Worm (Caenorhabditis elegans) whole organism, young adult: ENCODE results near the gene got-2.2.
A peak's percentile ranks its signal among the peaks of the same experiment; 100 is the strongest.

Source experiments
- B0035.1 ChIP-seq: sonication (generic microtip); optimal IDR thresholded peaks from 2 replicates; lab custom pipeline; 2016; ENCODE audit warnings: missing genetic modification characterization, mild to moderate bottlenecking, missing compliant biosample characterization, missing genotype, missing genetic modification reagents
- C17E4.6 ChIP-seq: fragments of 200-800 bp; sonication (Bioruptor generic); IDR thresholded peaks from 2 replicates; pipeline ENCODE4 v1.3.6; 2022; ENCODE audit warnings: missing genetic modification reagents, missing genetic modification characterization, missing compliant biosample characterization
- K11D2.4 ChIP-seq: fragments of 200-800 bp; sonication (Bioruptor generic); IDR thresholded peaks from 2 replicates; pipeline ENCODE4 v1.3.6; 2022; ENCODE audit warnings: missing genetic modification reagents, missing genetic modification characterization, missing compliant biosample characterization
- T07F8.4 ChIP-seq: sonication (generic microtip); optimal IDR thresholded peaks from 2 replicates; lab custom pipeline; 2016; ENCODE audit warnings: mild to moderate bottlenecking, missing genetic modification characterization, moderate library complexity, missing compliant biosample characterization
- T26A5.8 ChIP-seq: sonication (generic microtip); optimal IDR thresholded peaks from 2 replicates; lab custom pipeline; 2016; ENCODE audit warnings: missing genetic modification characterization, missing compliant biosample characterization
- Y53F4B.3 ChIP-seq: fragments of 200-800 bp; sonication (Bioruptor generic); IDR thresholded peaks from 2 replicates; pipeline ENCODE4 v1.3.6; 2022; ENCODE audit warnings: missing genetic modification reagents, missing genetic modification characterization, missing compliant biosample characterization
- Y95B8A.8 ChIP-seq: fragments of 200-800 bp; sonication (Bioruptor generic); IDR thresholded peaks from 2 replicates; pipeline ENCODE4 v1.3.6; 2022; ENCODE audit warnings: missing genetic modification reagents, missing genetic modification characterization, missing compliant biosample characterization
- akir-1 ChIP-seq: fragments of 200-800 bp; sonication (Bioruptor generic); optimal IDR thresholded peaks from 2 replicates; lab custom pipeline; 2018; ENCODE audit warnings: mild to moderate bottlenecking, missing genetic modification characterization, moderate library complexity, missing compliant biosample characterization
- athp-1 ChIP-seq: sonication (generic microtip); optimal IDR thresholded peaks from 2 replicates; lab custom pipeline; 2017; ENCODE audit warnings: mild to moderate bottlenecking, missing genetic modification characterization, missing compliant biosample characterization
- attf-6 ChIP-seq: fragments of 200-800 bp; sonication (Bioruptor generic); IDR thresholded peaks from 2 replicates; pipeline ENCODE4 v1.3.6; 2022; ENCODE audit warnings: missing genetic modification reagents, missing genetic modification characterization, missing compliant biosample characterization
- cebp-2 ChIP-seq: fragments of 200-800 bp; sonication (Bioruptor generic); IDR thresholded peaks from 2 replicates; pipeline ENCODE4 v1.3.6; 2022; ENCODE audit warnings: missing genetic modification characterization, missing compliant biosample characterization
- ceh-100 ChIP-seq: fragments of 200-800 bp; sonication (Bioruptor generic); IDR thresholded peaks from 2 replicates; pipeline ENCODE4 v1.3.6; 2022; ENCODE audit warnings: missing genetic modification reagents, missing genetic modification characterization, missing compliant biosample characterization
- dox-1 ChIP-seq: fragments of 200-800 bp; sonication (Bioruptor generic); IDR thresholded peaks from 2 replicates; pipeline ENCODE4 v1.3.6; 2022; ENCODE audit warnings: missing genetic modification reagents, missing genetic modification characterization, missing compliant biosample characterization
- dpff-1 ChIP-seq: sonication (generic microtip); optimal IDR thresholded peaks from 2 replicates; lab custom pipeline; 2017; ENCODE audit warnings: mild to moderate bottlenecking, missing genetic modification characterization, missing compliant biosample characterization
- egrh-3 ChIP-seq: fragments of 200-800 bp; sonication (Bioruptor generic); IDR thresholded peaks from 2 replicates; pipeline ENCODE4 v1.3.6; 2022; ENCODE audit warnings: missing genetic modification reagents, missing genetic modification characterization, missing compliant biosample characterization
- ets-4 ChIP-seq: fragments of 200-800 bp; sonication (Bioruptor generic); optimal IDR thresholded peaks from 2 replicates; lab custom pipeline; 2018; ENCODE audit warnings: mild to moderate bottlenecking, missing genetic modification characterization, missing compliant biosample characterization
- fkh-3 ChIP-seq: sonication (generic microtip); optimal IDR thresholded peaks from 2 replicates; lab custom pipeline; 2016; ENCODE audit warnings: mild to moderate bottlenecking, missing genetic modification characterization, missing compliant biosample characterization
- gei-17 ChIP-seq: fragments of 200-800 bp; sonication (Bioruptor generic); optimal IDR thresholded peaks from 2 replicates; lab custom pipeline; 2018; ENCODE audit warnings: mild to moderate bottlenecking, missing genetic modification characterization, missing compliant biosample characterization
- lin-26 ChIP-seq: fragments of 200-800 bp; sonication (Bioruptor generic); IDR thresholded peaks from 2 replicates; pipeline ENCODE4 v1.3.6; 2022; ENCODE audit warnings: missing genetic modification reagents, missing genetic modification characterization, missing compliant biosample characterization
- lin-40 ChIP-seq: sonication (generic microtip); optimal IDR thresholded peaks from 2 replicates; lab custom pipeline; 2016; ENCODE audit warnings: missing genetic modification characterization, mild to moderate bottlenecking, missing compliant biosample characterization, missing genotype, missing genetic modification reagents
- lir-1 ChIP-seq: fragments of 200-800 bp; sonication (Bioruptor generic); conservative IDR thresholded peaks from 2 replicates; pipeline ENCODE4 v1.3.6; 2022; ENCODE audit warnings: missing genetic modification reagents, missing genetic modification characterization, missing compliant biosample characterization
- madf-6 ChIP-seq: fragments of 200-800 bp; sonication (Bioruptor generic); IDR thresholded peaks from 2 replicates; pipeline ENCODE4 v1.3.6; 2022; ENCODE audit warnings: missing genetic modification reagents, missing genetic modification characterization, missing compliant biosample characterization
- mcd-1 ChIP-seq: fragments of 200-800 bp; sonication (Bioruptor generic); IDR thresholded peaks from 2 replicates; pipeline ENCODE4 v1.3.6; 2022; ENCODE audit warnings: missing genetic modification reagents, missing genetic modification characterization, missing compliant biosample characterization
- nfya-1 ChIP-seq: sonication (generic microtip); optimal IDR thresholded peaks from 2 replicates; lab custom pipeline; 2017; ENCODE audit warnings: antibody characterized with exemption, missing compliant biosample characterization, missing genetic modification characterization, borderline replicate concordance; ENCODE audit not compliant: insufficient read depth
- nfya-2 ChIP-seq: fragments of 200-800 bp; sonication (Bioruptor generic); IDR thresholded peaks from 2 replicates; pipeline ENCODE4 v1.3.6; 2022; ENCODE audit warnings: missing genetic modification reagents, missing genetic modification characterization, missing compliant biosample characterization
- nfyb-1 ChIP-seq: fragments of 200-800 bp; sonication (Bioruptor generic); IDR thresholded peaks from 2 replicates; pipeline ENCODE4 v1.3.6; 2022; ENCODE audit warnings: missing genetic modification reagents, missing genetic modification characterization, missing compliant biosample characterization
- nhr-179 ChIP-seq: sonication (generic microtip); optimal IDR thresholded peaks from 2 replicates; lab custom pipeline; 2016; ENCODE audit warnings: mild to moderate bottlenecking, missing genetic modification characterization, missing compliant biosample characterization
- nhr-27 ChIP-seq: fragments of 200-800 bp; sonication (Bioruptor generic); optimal IDR thresholded peaks from 2 replicates; lab custom pipeline; 2018; ENCODE audit warnings: mild to moderate bottlenecking, missing genetic modification characterization, moderate library complexity, missing compliant biosample characterization
- rec-8 ChIP-seq, 2 experiments: sonication (generic microtip); optimal IDR thresholded peaks; 2 replicates each; lab custom pipeline; 2016; ENCODE audit warnings: mild to moderate bottlenecking in 2 of 2, missing genetic modification characterization in 2 of 2, missing genetic modification reagents in 2 of 2, missing genotype in 2 of 2, missing biosample characterization in 1 of 2, missing compliant biosample characterization in 1 of 2, moderate library complexity in 1 of 2
- sdz-38 ChIP-seq: sonication (generic microtip); optimal IDR thresholded peaks from 2 replicates; lab custom pipeline; 2016; ENCODE audit warnings: missing genotype, missing genetic modification characterization, missing compliant biosample characterization
- sea-2 ChIP-seq: fragments of 200-800 bp; sonication (Bioruptor generic); IDR thresholded peaks from 2 replicates; pipeline ENCODE4 v1.3.6; 2022; ENCODE audit warnings: missing genetic modification characterization, missing compliant biosample characterization
- tbx-9 ChIP-seq: sonication (generic microtip); optimal IDR thresholded peaks from 2 replicates; lab custom pipeline; 2016; ENCODE audit warnings: borderline replicate concordance, missing genetic modification characterization, inconsistent platforms, missing compliant biosample characterization
- zfh-2 ChIP-seq: fragments of 200-800 bp; sonication (Bioruptor generic); conservative IDR thresholded peaks from 2 replicates; pipeline ENCODE4 v1.3.6; 2022; ENCODE audit warnings: missing genetic modification reagents, missing genetic modification characterization, missing compliant biosample characterization

got-2.2 gene

ce11 chrX:6277252-6277651 lies 36.5 kb downstream of the got-2.2 start:
- TF ChIP-seq mcd-1 (no peak), sdz-38 (tag; lab: Kevin White, UChicago) (no peak)

ce11 chrX:6278296-6278695 lies 37.5 kb downstream of the got-2.2 start:
- TF ChIP-seq C17E4.6 (no peak), zfh-2 (GFP tag; lab: Robert Waterston, UW) (no peak), Y95B8A.8 (GFP tag; lab: Robert Waterston, UW) (no peak), sdz-38 (tag; lab: Kevin White, UChicago) (no peak), fkh-3 (tag; lab: Kevin White, UChicago) (no peak), lin-40 (no peak), nfyb-1 (GFP tag; lab: Robert Waterston, UW) (no peak)

- no peak for TF ChIP-seq T26A5.8
- TF ChIP-seq lir-1: no peak
- no peak for TF ChIP-seq nfya-2 (GFP tag; lab: Robert Waterston, UW)
- TF ChIP-seq mcd-1: no peak
- TF ChIP-seq T07F8.4 (tag; lab: Kevin White, UChicago): no peak
- no peak for TF ChIP-seq nfya-1 (tag; lab: Kevin White, UChicago)
- no peak for TF ChIP-seq akir-1 (GFP tag; lab: Kevin White, UChicago)
- TF ChIP-seq madf-6 (GFP tag; lab: Robert Waterston, UW): no peak
- TF ChIP-seq attf-6 (GFP tag; lab: Robert Waterston, UW): no peak
- no peak for TF ChIP-seq dox-1 (GFP tag; lab: Robert Waterston, UW)
Observed at ce11 chrX:6279625-6280024, 38.8 kb downstream of the got-2.2 start, which contains the start of gene col-166. col-166 (plus strand) TSS chrX:6280016.

ce11 chrX:6280272-6280791 lies 39.5 kb downstream of the got-2.2 start:
- TF ChIP-seq egrh-3 (GFP tag; lab: Robert Waterston, UW): peak; percentile 92
- TF ChIP-seq zfh-2 (GFP tag; lab: Robert Waterston, UW): 0 out of 2 replicates have a peak, but pooled peaks have one; percentile 28
- TF ChIP-seq, all 124 proteins: peak for 2; not testable (repeated sequence) for 122

- no peak for TF ChIP-seq ets-4 (GFP tag; lab: Kevin White, UChicago)
- TF ChIP-seq tbx-9 (tag; lab: Kevin White, UChicago): no peak
- no peak for TF ChIP-seq sea-2 (GFP tag; lab: Robert Waterston, UW)
- TF ChIP-seq ceh-100 (GFP tag; lab: Robert Waterston, UW): no peak
- no peak for TF ChIP-seq dpff-1 (tag; lab: Kevin White, UChicago)
- no peak for TF ChIP-seq nhr-27 (tag; lab: Kevin White, UChicago)
- no peak for TF ChIP-seq gei-17 (GFP tag; lab: Kevin White, UChicago)
- no peak for TF ChIP-seq B0035.1 (tag; lab: Kevin White, UChicago)
- no peak for TF ChIP-seq nfyb-1 (GFP tag; lab: Robert Waterston, UW)
- no peak for TF ChIP-seq rec-8 (tag; optimal IDR thresholded peaks at IDR 0.05; lab: Kevin White, UChicago)
- TF ChIP-seq athp-1 (tag; lab: Kevin White, UChicago): no peak
- no peak for TF ChIP-seq nhr-179
- no peak for TF ChIP-seq lin-26
- no peak for TF ChIP-seq Y53F4B.3
- TF ChIP-seq K11D2.4: no peak
- TF ChIP-seq cebp-2 (GFP tag; lab: Robert Waterston, UW): no peak
Observed at ce11 chrX:6280998-6281397, 40.2 kb downstream of the got-2.2 start.
